Worm (Caenorhabditis elegans) whole organism, L4/young adult: ENCODE results near the gene Y37B11A.3.
A peak's percentile ranks its signal among the peaks of the same experiment; 100 is the strongest.

Experiments used
- W03F9.2 ChIP-seq: fragments of 150-350 bp; optimal IDR thresholded peaks from 2 replicates; lab custom pipeline; 2014; ENCODE audit warnings: missing biosample characterization, missing genetic modification characterization
- dao-5 ChIP-seq: sonication (generic microtip); optimal IDR thresholded peaks from 2 replicates; lab custom pipeline; 2016; ENCODE audit warnings: missing genotype, missing genetic modification characterization, moderate library complexity, missing compliant biosample characterization
- him-1 ChIP-seq: sonication (generic microtip); optimal IDR thresholded peaks from 2 replicates; lab custom pipeline; 2016; ENCODE audit warnings: missing genotype, missing genetic modification reagents, missing genetic modification characterization, missing compliant biosample characterization

Y37B11A.3 gene

ce11 chrIII:5813501-5813900 lies 28.4 kb upstream of the Y37B11A.3 start:
- TF ChIP-seq W03F9.2 (tag; lab: Kevin White, UChicago) (peak; percentile 1), him-1 (tag; lab: Kevin White, UChicago) (no peak), dao-5 (tag; lab: Kevin White, UChicago) (no peak)

DNA sequence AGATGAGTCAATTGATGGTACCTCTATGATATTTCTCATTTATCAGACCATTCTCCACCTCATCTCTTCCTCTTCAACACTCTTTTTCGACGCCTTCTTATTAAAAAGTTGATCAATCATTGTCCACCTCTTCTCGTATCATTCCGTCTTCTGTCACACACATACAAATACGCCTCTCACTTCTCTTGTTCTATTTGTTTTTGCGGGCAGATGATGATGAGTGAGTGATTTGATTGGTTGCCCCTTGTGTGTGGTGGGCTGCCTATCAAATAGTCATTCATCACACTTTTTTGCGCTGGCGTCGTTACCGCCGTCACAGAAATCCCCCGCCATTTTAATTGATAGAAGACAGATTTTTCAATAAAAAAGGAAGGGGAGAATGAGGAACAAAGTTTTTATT lies 27.5 kb upstream of the Y37B11A.3 start:
- no peak for TF ChIP-seq dao-5 (tag; lab: Kevin White, UChicago)
- TF ChIP-seq W03F9.2 (tag; lab: Kevin White, UChicago), result no peak
- no peak for TF ChIP-seq him-1 (tag; lab: Kevin White, UChicago)

- TF ChIP-seq him-1 (tag; lab: Kevin White, UChicago), result no peak
- TF ChIP-seq dao-5 (tag; lab: Kevin White, UChicago), result no peak
- TF ChIP-seq W03F9.2 (tag; lab: Kevin White, UChicago), result no peak
These were observed 26.8 kb upstream of the Y37B11A.3 start for ce11 chrIII:5811957-5812356.

ce11 chrIII:5810012-5810411 lies 24.9 kb upstream of the Y37B11A.3 start:
- TF ChIP-seq W03F9.2 (tag; lab: Kevin White, UChicago) (no peak), him-1 (tag; lab: Kevin White, UChicago) (no peak), dao-5 (tag; lab: Kevin White, UChicago) (no peak)

DNA sequence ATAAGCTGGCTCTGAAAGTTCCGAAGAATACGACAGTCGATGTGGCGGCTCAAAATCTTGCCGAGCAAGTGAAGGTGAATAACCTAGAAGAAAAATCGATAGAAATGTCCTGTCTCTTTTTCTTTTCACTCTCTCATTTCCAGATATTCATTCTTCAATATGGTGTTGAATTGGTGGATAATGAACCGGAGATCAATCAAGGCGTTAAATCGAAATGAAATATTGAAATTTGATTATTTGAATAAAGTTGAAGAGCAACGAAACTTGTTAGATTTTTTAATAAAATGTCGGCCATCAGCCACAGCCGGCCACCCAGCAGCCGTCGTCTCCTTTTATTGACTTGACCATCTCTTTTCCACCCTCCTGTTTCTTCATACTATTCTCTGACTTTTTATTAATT lies 21.6 kb upstream of the Y37B11A.3 start, which contains the start of gene R12B2.2:
R12B2.2 (plus strand) TSS at position 301 of the 400 bp plus-strand sequence.
- no peak for TF ChIP-seq W03F9.2 (tag; lab: Kevin White, UChicago)
- no peak for TF ChIP-seq dao-5 (tag; lab: Kevin White, UChicago)
- no peak for TF ChIP-seq him-1 (tag; lab: Kevin White, UChicago)

DNA sequence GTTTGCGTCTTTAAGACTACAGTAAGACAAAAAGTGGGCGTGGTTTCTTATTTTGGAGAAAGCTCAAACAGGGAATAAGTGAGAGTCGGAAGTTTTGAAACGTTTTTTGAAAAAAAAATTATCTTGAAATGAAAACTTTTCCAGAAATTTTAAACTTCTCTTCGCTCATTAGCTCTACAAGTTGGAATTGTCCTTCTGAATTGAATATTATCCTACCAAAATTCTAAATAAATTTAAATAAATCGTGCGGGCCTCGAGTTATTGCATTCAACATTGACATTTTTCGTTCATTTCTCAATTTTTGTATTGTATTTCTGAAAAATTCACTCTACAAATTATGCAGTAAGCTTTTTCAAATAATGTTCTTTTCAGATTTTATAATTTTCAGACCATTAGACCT lies 20.1 kb upstream of the Y37B11A.3 start, which contains the start of gene R12B2.3:
R12B2.3 (plus strand) TSS at position 301 of the 400 bp plus-strand sequence.
- TF ChIP-seq him-1 (tag; lab: Kevin White, UChicago) (no peak), dao-5 (tag; lab: Kevin White, UChicago) (no peak), W03F9.2 (tag; lab: Kevin White, UChicago) (no peak)

- TF ChIP-seq him-1 (tag; lab: Kevin White, UChicago) (no peak), W03F9.2 (tag; lab: Kevin White, UChicago) (peak; percentile 42), dao-5 (tag; lab: Kevin White, UChicago) (no peak)
These were observed 17.8 kb upstream of the Y37B11A.3 start, which contains the start of the genes polq-1 and him-10 for ce11 chrIII:5802971-5803370. Gene polq-1 (minus strand): TSS chrIII:5803160. Gene him-10 (plus strand): TSS chrIII:5803260.

ce11 chrIII:5798747-5799146 lies 13.6 kb upstream of the Y37B11A.3 start, which contains the start of gene ceh-10:
Gene ceh-10 (plus strand): TSS chrIII:5799047.
- no peak for TF ChIP-seq dao-5 (tag; lab: Kevin White, UChicago)
- TF ChIP-seq him-1 (tag; lab: Kevin White, UChicago), result no peak
- TF ChIP-seq W03F9.2 (tag; lab: Kevin White, UChicago), result no peak

ce11 chrIII:5794982-5795381 lies 9.9 kb upstream of the Y37B11A.3 start:
- TF ChIP-seq dao-5 (tag; lab: Kevin White, UChicago) (no peak), W03F9.2 (tag; lab: Kevin White, UChicago) (no peak), him-1 (tag; lab: Kevin White, UChicago) (no peak)

ce11 chrIII:5790550-5790949 lies 5.4 kb upstream of the Y37B11A.3 start, which contains the start of gene rev-3:
Gene rev-3 (minus strand): TSS chrIII:5790650.
- TF ChIP-seq W03F9.2 (tag; lab: Kevin White, UChicago), result no peak
- TF ChIP-seq him-1 (tag; lab: Kevin White, UChicago), result no peak
- no peak for TF ChIP-seq dao-5 (tag; lab: Kevin White, UChicago)

ce11 chrIII:5782080-5782479 lies 3.0 kb downstream of the Y37B11A.3 start:
- TF ChIP-seq W03F9.2 (tag; lab: Kevin White, UChicago), result no peak
- no peak for TF ChIP-seq dao-5 (tag; lab: Kevin White, UChicago)
- TF ChIP-seq him-1 (tag; lab: Kevin White, UChicago), result no peak

DNA sequence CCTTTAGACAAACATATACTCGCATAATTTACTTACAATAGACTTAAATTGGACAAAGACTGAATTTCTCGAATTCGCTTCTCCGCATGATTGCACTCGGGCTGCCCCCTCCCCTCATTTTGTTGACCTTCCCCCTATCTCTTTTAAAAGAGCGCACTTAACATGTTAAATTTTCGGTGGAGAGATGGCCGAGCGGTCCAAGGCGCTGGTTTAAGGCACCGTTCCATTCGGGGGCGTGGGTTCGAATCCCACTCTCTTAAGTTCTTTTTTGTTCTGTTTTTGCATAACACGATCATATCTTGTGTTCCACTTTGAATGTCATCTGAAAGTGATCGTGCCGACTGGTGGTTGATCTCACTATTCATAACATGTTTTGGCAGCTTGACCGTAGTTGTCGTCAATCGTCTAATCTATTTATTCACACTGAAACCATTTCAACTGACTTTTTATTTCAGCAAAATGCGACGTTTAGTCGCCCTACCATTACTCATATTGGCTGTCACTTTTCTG lies 15.3 kb downstream of the Y37B11A.3 start, which contains the start of gene cutl-23:
cutl-23 (plus strand) TSS at position 460 of the 510 bp plus-strand sequence.
- TF ChIP-seq W03F9.2 (tag; lab: Kevin White, UChicago) (no peak), him-1 (tag; lab: Kevin White, UChicago) (no peak), dao-5 (tag; lab: Kevin White, UChicago) (no peak)

- TF ChIP-seq him-1 (tag; lab: Kevin White, UChicago) (no peak), dao-5 (tag; lab: Kevin White, UChicago) (no peak), W03F9.2 (tag; lab: Kevin White, UChicago) (no peak)
These were observed 21.1 kb downstream of the Y37B11A.3 start for ce11 chrIII:5763988-5764387.

- TF ChIP-seq dao-5 (tag; lab: Kevin White, UChicago) (no peak), him-1 (tag; lab: Kevin White, UChicago) (no peak), W03F9.2 (tag; lab: Kevin White, UChicago) (no peak)
These were observed 23.2 kb downstream of the Y37B11A.3 start for ce11 chrIII:5761886-5762285.
